Worm (Caenorhabditis elegans) whole organism, late embryonic: ENCODE data around the gene F22B5.4.

Source experiments
- ama-1 ChIP-seq: fragments of 150-350 bp; optimal IDR thresholded peaks from 2 replicates; lab custom pipeline; 2014
- ceh-30 ChIP-seq: fragments of 150-350 bp; optimal IDR thresholded peaks from 2 replicates; lab custom pipeline; 2014; ENCODE audit warnings: missing biosample characterization, missing genetic modification characterization
- ceh-45 ChIP-seq: fragments of 200-800 bp; sonication (Bioruptor generic); IDR thresholded peaks from 2 replicates; pipeline ENCODE4 v1.3.6; 2022; ENCODE audit warnings: missing genetic modification reagents, missing genetic modification characterization, missing compliant biosample characterization
- elt-2 ChIP-seq: sonication (generic microtip); optimal IDR thresholded peaks from 2 replicates; lab custom pipeline; 2016; ENCODE audit warnings: missing genetic modification reagents, missing genetic modification characterization, missing compliant biosample characterization
- hlh-15 ChIP-seq: sonication (generic microtip); optimal IDR thresholded peaks from 2 replicates; lab custom pipeline; 2016; ENCODE audit warnings: missing genetic modification characterization, missing compliant biosample characterization
- hlh-30 ChIP-seq: sonication (generic microtip); optimal IDR thresholded peaks from 2 replicates; lab custom pipeline; 2017; ENCODE audit warnings: antibody characterized with exemption, missing genetic modification characterization, missing compliant biosample characterization; ENCODE audit not compliant: insufficient read depth
- lin-11 ChIP-seq: fragments of 200-800 bp; sonication (Bioruptor generic); optimal IDR thresholded peaks from 2 replicates; lab custom pipeline; 2018; ENCODE audit warnings: mild to moderate bottlenecking, missing genetic modification characterization, missing compliant biosample characterization
- npax-4 ChIP-seq: sonication (generic microtip); optimal IDR thresholded peaks from 2 replicates; lab custom pipeline; 2016; ENCODE audit warnings: missing genetic modification characterization, missing compliant biosample characterization
- pha-4 ChIP-seq: fragments of 150-350 bp; optimal IDR thresholded peaks from 2 replicates; lab custom pipeline; 2018; ENCODE audit warnings: missing biosample characterization, missing genetic modification reagents, missing genetic modification characterization
- pqm-1 ChIP-seq: sonication (generic microtip); optimal IDR thresholded peaks from 2 replicates; lab custom pipeline; 2016; ENCODE audit warnings: missing genetic modification characterization, missing compliant biosample characterization
- unc-55 ChIP-seq: sonication (generic microtip); optimal IDR thresholded peaks from 2 replicates; lab custom pipeline; 2017; ENCODE audit warnings: missing biosample characterization, missing genetic modification reagents, missing genetic modification characterization
- unc-86 ChIP-seq: sonication (generic microtip); optimal IDR thresholded peaks from 2 replicates; lab custom pipeline; 2016; ENCODE audit warnings: missing genetic modification characterization, missing compliant biosample characterization
- zip-5 ChIP-seq: sonication (generic microtip); optimal IDR thresholded peaks from 2 replicates; lab custom pipeline; 2016; ENCODE audit warnings: missing genetic modification characterization, missing compliant biosample characterization

DNA sequence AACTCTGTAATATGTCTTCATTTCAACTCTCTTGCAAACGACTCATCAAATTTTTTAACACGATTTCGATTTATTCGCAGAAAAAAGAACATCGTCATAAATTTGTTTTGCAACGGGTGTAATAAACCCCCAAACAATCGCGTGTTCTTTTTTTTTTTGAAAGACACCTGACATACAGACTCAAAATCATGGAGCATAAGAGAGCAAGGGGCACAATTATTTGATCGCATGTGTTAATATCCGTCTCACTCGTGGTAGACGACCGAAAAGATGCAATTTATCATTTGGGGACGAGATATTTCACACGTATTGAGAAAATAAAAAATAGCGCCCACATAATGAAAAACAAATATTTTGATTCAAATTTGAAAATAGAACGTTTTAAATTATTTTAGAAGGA, 46.7 kb downstream of the F22B5.4 start:
- no peak for TF ChIP-seq ama-1 (lab: Kevin White, UChicago)
- TF ChIP-seq npax-4 (tag; lab: Kevin White, UChicago) = no peak
- no peak for TF ChIP-seq ceh-30
- no peak for TF ChIP-seq hlh-30 (tag; lab: Kevin White, UChicago)
- TF ChIP-seq unc-55 (GFP tag; lab: Kevin White, UChicago) = no peak
- no peak for TF ChIP-seq unc-86 (tag; lab: Kevin White, UChicago)
- no peak for TF ChIP-seq lin-11 (tag; lab: Kevin White, UChicago)
- no peak for TF ChIP-seq ceh-45
- TF ChIP-seq hlh-15 (tag; lab: Kevin White, UChicago) = no peak
- TF ChIP-seq pha-4 (tag; lab: Kevin White, UChicago) = no peak
- TF ChIP-seq pqm-1 (tag; lab: Kevin White, UChicago) = no peak
- no peak for TF ChIP-seq elt-2 (tag; lab: Kevin White, UChicago)
- no peak for TF ChIP-seq zip-5 (tag; lab: Kevin White, UChicago)
